Worm (Caenorhabditis elegans) whole organism, L3 larva: ENCODE results near the gene mcm-6.

Source experiments
- aly-2 ChIP-seq: fragments of 150-350 bp; optimal IDR thresholded peaks from 2 replicates; lab custom pipeline; 2014; ENCODE audit warnings: missing biosample characterization, missing genetic modification characterization
- ama-1 ChIP-seq: fragments of 150-350 bp; optimal IDR thresholded peaks from 2 replicates; lab custom pipeline; 2018
- ceh-16 ChIP-seq: sonication (generic microtip); optimal IDR thresholded peaks from 2 replicates; lab custom pipeline; 2017; ENCODE audit warnings: missing biosample characterization, missing genetic modification characterization
- ceh-82 ChIP-seq: fragments of 150-350 bp; optimal IDR thresholded peaks from 2 replicates; lab custom pipeline; 2014; ENCODE audit warnings: missing biosample characterization, missing genetic modification characterization
- ceh-9 ChIP-seq: sonication (generic microtip); optimal IDR thresholded peaks from 2 replicates; lab custom pipeline; 2018; ENCODE audit warnings: missing biosample characterization, missing genetic modification characterization
- daf-12 ChIP-seq: fragments of 150-350 bp; optimal IDR thresholded peaks from 2 replicates; lab custom pipeline; 2014; ENCODE audit warnings: missing biosample characterization, missing genetic modification reagents, missing genetic modification characterization
- elt-1 ChIP-seq: fragments of 150-350 bp; optimal IDR thresholded peaks from 2 replicates; lab custom pipeline; 2014; ENCODE audit warnings: missing biosample characterization, missing genetic modification characterization
- elt-2 ChIP-seq: sonication (generic microtip); optimal IDR thresholded peaks from 2 replicates; lab custom pipeline; 2016; ENCODE audit warnings: missing genetic modification reagents, mild to moderate bottlenecking, missing genetic modification characterization, missing compliant biosample characterization
- eor-1 ChIP-seq, 2 experiments: fragments of 150-350 bp; optimal IDR thresholded peaks; 2 replicates each; lab custom pipeline; 2014 to 2018; ENCODE audit warnings: missing biosample characterization in 2 of 2, missing genetic modification characterization in 2 of 2
- fkh-10 ChIP-seq: sonication (generic microtip); optimal IDR thresholded peaks from 2 replicates; lab custom pipeline; 2017; ENCODE audit warnings: missing biosample characterization, missing genetic modification reagents, missing genetic modification characterization
- fkh-2 ChIP-seq: fragments of 150-350 bp; optimal IDR thresholded peaks from 2 replicates; lab custom pipeline; 2014; ENCODE audit warnings: missing biosample characterization, missing genetic modification reagents, missing genetic modification characterization
- fos-1 ChIP-seq: fragments of 150-350 bp; optimal IDR thresholded peaks from 2 replicates; lab custom pipeline; 2014; ENCODE audit warnings: missing biosample characterization, missing genetic modification characterization
- jun-1 ChIP-seq: fragments of 150-350 bp; optimal IDR thresholded peaks from 2 replicates; lab custom pipeline; 2014; ENCODE audit warnings: missing biosample characterization, missing genetic modification reagents, missing genetic modification characterization
- lin-15B ChIP-seq: fragments of 150-350 bp; optimal IDR thresholded peaks from 2 replicates; lab custom pipeline; 2014; ENCODE audit warnings: missing biosample characterization, missing genetic modification characterization
- lsy-12 ChIP-seq: sonication (generic microtip); optimal IDR thresholded peaks from 2 replicates; lab custom pipeline; 2016; ENCODE audit warnings: mild to moderate bottlenecking, missing genetic modification characterization, missing compliant biosample characterization
- mml-1 ChIP-seq: fragments of 150-350 bp; sonication (generic microtip); optimal IDR thresholded peaks from 3 replicates; lab custom pipeline; 2014; ENCODE audit warnings: missing biosample characterization, missing genetic modification characterization
- nfya-1 ChIP-seq: sonication (generic microtip); optimal IDR thresholded peaks from 2 replicates; lab custom pipeline; 2017; ENCODE audit warnings: missing genetic modification characterization, mild to moderate bottlenecking, missing compliant biosample characterization, antibody characterized with exemption, moderate library complexity; ENCODE audit not compliant: insufficient read depth
- nhr-11 ChIP-seq: fragments of 150-350 bp; optimal IDR thresholded peaks from 2 replicates; lab custom pipeline; 2014; ENCODE audit warnings: missing biosample characterization, missing genetic modification characterization
- nhr-23 ChIP-seq: fragments of 150-350 bp; optimal IDR thresholded peaks from 2 replicates; lab custom pipeline; 2014; ENCODE audit warnings: missing biosample characterization, missing genetic modification reagents, missing genetic modification characterization
- nhr-25 ChIP-seq: sonication (generic microtip); optimal IDR thresholded peaks from 2 replicates; lab custom pipeline; 2017; ENCODE audit warnings: missing biosample characterization, missing genetic modification characterization
- nhr-28 ChIP-seq: fragments of 150-350 bp; optimal IDR thresholded peaks from 2 replicates; lab custom pipeline; 2014; ENCODE audit warnings: missing biosample characterization, missing genetic modification characterization
- nhr-43 ChIP-seq: sonication (generic microtip); optimal IDR thresholded peaks from 2 replicates; lab custom pipeline; 2016; ENCODE audit warnings: mild to moderate bottlenecking, missing genetic modification characterization, missing compliant biosample characterization; ENCODE audit not compliant: poor library complexity, severe bottlenecking
- nhr-76 ChIP-seq: fragments of 150-350 bp; sonication (generic microtip); optimal IDR thresholded peaks from 5 replicates; lab custom pipeline; 2014; ENCODE audit warnings: missing biosample characterization, missing genetic modification characterization
- nhr-77 ChIP-seq: fragments of 150-350 bp; optimal IDR thresholded peaks from 2 replicates; lab custom pipeline; 2014; ENCODE audit warnings: missing biosample characterization, missing genetic modification characterization
- pha-4 ChIP-seq: fragments of 150-350 bp; optimal IDR thresholded peaks from 2 replicates; lab custom pipeline; 2014; ENCODE audit warnings: missing biosample characterization, missing genetic modification reagents, missing genetic modification characterization
- pqm-1 ChIP-seq: fragments of 150-350 bp; optimal IDR thresholded peaks from 2 replicates; lab custom pipeline; 2017; ENCODE audit warnings: missing biosample characterization, missing genetic modification characterization, inconsistent platforms
- sea-2 ChIP-seq: fragments of 150-350 bp; sonication (generic microtip); optimal IDR thresholded peaks from 4 replicates; lab custom pipeline; 2014; ENCODE audit warnings: missing biosample characterization, missing genetic modification reagents, missing genetic modification characterization
- skn-1 ChIP-seq: fragments of 150-350 bp; optimal IDR thresholded peaks from 2 replicates; lab custom pipeline; 2014; ENCODE audit warnings: missing biosample characterization, missing genetic modification characterization
- snpc-4 ChIP-seq: fragments of 150-350 bp; optimal IDR thresholded peaks from 2 replicates; lab custom pipeline; 2014; ENCODE audit warnings: missing biosample characterization, missing genetic modification characterization
- unc-39 ChIP-seq: sonication (generic microtip); optimal IDR thresholded peaks from 4 replicates; lab custom pipeline; 2017; ENCODE audit warnings: missing biosample characterization, missing genetic modification characterization
- unc-62 ChIP-seq: fragments of 150-350 bp; sonication (generic microtip); optimal IDR thresholded peaks from 4 replicates; lab custom pipeline; 2014; ENCODE audit warnings: missing biosample characterization, missing genetic modification reagents, missing genetic modification characterization
- zag-1 ChIP-seq: fragments of 150-350 bp; optimal IDR thresholded peaks from 2 replicates; lab custom pipeline; 2014; ENCODE audit warnings: missing biosample characterization, missing genetic modification characterization

The mcm-6 gene

DNA sequence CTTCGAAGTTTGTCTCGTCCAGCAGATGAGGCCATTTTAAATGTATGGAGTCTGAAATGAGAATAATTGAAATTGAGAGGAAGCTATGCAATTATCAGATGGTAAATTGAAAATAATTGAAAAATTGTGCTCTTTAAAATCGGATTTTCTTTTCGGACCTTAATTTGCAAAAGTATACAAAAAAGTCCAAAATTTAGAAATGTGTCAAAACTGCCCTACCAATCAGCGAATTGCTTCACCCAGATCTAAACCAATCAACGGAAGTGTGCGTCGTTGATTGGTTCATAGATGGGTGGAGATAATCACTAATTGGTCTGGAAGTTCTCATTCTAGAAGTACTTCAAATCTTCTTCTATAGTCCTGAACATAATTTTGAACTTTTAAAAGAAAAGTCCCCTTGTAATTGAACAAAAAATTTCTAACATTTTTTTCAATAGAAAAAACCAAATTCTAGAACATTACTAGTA is 4.5 kb upstream of the mcm-6 start, which contains the start of gene R10E11.5:
Gene R10E11.5, minus strand, starts transcription at position 51 of the 467 bp plus-strand sequence.
- TF ChIP-seq eor-1 (tag; optimal IDR thresholded peaks at IDR 0.05; lab: Kevin White, UChicago): no peak
- TF ChIP-seq nfya-1 (tag; lab: Kevin White, UChicago): peak; percentile 70

DNA sequence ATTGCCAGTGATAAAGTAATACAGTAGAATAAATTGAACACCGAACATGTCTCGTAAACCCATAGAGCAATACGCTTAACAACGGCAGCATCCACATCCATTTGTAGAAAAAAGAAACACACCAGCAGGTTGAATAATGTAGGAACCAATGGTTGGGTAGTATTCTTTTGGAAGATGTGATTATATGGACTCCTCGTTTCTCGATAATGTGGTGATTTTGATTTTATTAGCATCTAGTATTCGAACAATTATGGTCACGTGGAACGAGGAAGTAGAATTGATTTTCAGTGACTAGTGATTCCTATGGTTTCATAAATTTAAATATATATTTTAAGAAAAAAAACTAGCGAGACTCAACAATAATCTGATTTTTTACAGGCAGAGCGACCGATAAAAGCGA is 2.3 kb downstream of the mcm-6 start, which contains the start of gene srxa-10:
Gene srxa-10, minus strand, starts transcription at position 101 of the 400 bp plus-strand sequence.
- no peak for TF ChIP-seq nhr-76
- TF ChIP-seq snpc-4 (tag; lab: Kevin White, UChicago): no peak
- no peak for TF ChIP-seq nhr-11 (tag; lab: Kevin White, UChicago)
- TF ChIP-seq nhr-28 (tag; lab: Kevin White, UChicago): no peak
- TF ChIP-seq ceh-82 (tag; lab: Kevin White, UChicago): no peak
- no peak for TF ChIP-seq lin-15B (tag; lab: Kevin White, UChicago)
- TF ChIP-seq jun-1 (tag; lab: Kevin White, UChicago): no peak
- no peak for TF ChIP-seq elt-1 (tag; lab: Kevin White, UChicago)
- TF ChIP-seq pha-4 (tag; lab: Kevin White, UChicago): no peak
- TF ChIP-seq unc-62 (GFP tag; lab: Kevin White, UChicago): no peak
- no peak for TF ChIP-seq ceh-16 (tag; lab: Kevin White, UChicago)
- no peak for TF ChIP-seq nhr-23 (tag; lab: Kevin White, UChicago)
- TF ChIP-seq eor-1 (tag; optimal IDR thresholded peaks at IDR 0.05; lab: Kevin White, UChicago): no peak
- TF ChIP-seq daf-12 (tag; lab: Kevin White, UChicago): no peak
- TF ChIP-seq fos-1 (tag; lab: Kevin White, UChicago): no peak
- no peak for TF ChIP-seq mml-1
- TF ChIP-seq, all 47 proteins: peak for 0

DNA sequence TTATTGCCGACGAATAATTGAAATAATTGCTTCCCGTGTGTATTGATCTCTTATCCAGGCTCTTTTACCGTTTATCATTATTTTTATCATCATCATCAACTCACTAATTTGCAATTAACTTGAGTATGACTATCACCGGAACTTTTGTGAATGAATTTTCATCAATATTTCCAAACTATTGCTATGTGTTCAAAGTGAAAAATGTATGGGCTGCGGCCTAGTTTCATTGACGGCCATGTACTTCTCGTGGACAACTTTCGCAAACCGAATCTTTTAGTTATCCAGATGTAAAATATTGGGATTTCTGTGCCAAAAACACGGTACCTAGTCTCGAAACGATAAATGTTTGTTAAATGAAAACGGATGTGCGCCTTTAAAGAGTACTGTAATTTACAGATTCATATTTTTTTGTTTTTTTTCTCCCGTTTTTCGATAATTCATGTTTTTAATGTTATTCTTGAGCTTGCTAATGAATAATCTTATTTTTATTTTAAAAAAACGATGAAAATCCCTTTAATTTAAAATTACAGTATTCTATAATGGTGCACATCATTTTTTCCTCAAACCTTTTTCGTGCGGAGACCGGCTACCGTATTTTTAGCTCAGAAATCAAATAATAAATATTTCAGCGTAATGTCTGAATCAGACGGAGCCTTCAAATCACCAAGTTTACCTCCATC is 4.5 kb downstream of the mcm-6 start, which contains the start of gene ZK632.2:
Gene ZK632.2, plus strand, starts transcription at position 630 of the 680 bp plus-strand sequence.
- TF ChIP-seq lin-15B (tag; lab: Kevin White, UChicago) (peak; percentile 10), fkh-2 (tag; lab: Kevin White, UChicago) (no peak), nfya-1 (tag; lab: Kevin White, UChicago) (peak; percentile 1)

ce11 chrIII:9802045-9802444 is 7.9 kb downstream of the mcm-6 start:
- TF ChIP-seq ceh-9 (no peak), nhr-28 (tag; lab: Kevin White, UChicago) (no peak), eor-1 (tag; optimal IDR thresholded peaks at IDR 0.05; lab: Kevin White, UChicago) (no peak), ama-1 (lab: Kevin White, UChicago) (peak; percentile 50)

ce11 chrIII:9804997-9805610 is 10.9 kb downstream of the mcm-6 start, which contains the start of gene riok-3:
TSS of gene riok-3 (minus strand) at chrIII:9805011.
- no peak for TF ChIP-seq lin-15B (tag; lab: Kevin White, UChicago)
- TF ChIP-seq nhr-11 (tag; lab: Kevin White, UChicago): no peak
- TF ChIP-seq pqm-1: no peak
- peak; percentile 20 for TF ChIP-seq elt-2 (tag; lab: Kevin White, UChicago)
- TF ChIP-seq lsy-12 (tag; lab: Kevin White, UChicago): no peak
- peak; percentile 62 for TF ChIP-seq ama-1 (lab: Kevin White, UChicago)
- TF ChIP-seq zag-1 (tag; lab: Kevin White, UChicago): no peak
- no peak for TF ChIP-seq skn-1 (tag; lab: Kevin White, UChicago)
- no peak for TF ChIP-seq snpc-4 (tag; lab: Kevin White, UChicago)
- no peak for TF ChIP-seq aly-2
- no peak for TF ChIP-seq nhr-76
- peak; percentile 36 for TF ChIP-seq nhr-23 (tag; lab: Kevin White, UChicago)
- peak; percentile 12 for TF ChIP-seq nfya-1 (tag; lab: Kevin White, UChicago)
- TF ChIP-seq nhr-28 (tag; lab: Kevin White, UChicago): no peak
- TF ChIP-seq fkh-10: no peak
- TF ChIP-seq nhr-77: no peak
- no peak for TF ChIP-seq daf-12 (tag; lab: Kevin White, UChicago)
- no peak for TF ChIP-seq sea-2 (GFP tag; lab: Kevin White, UChicago)
- TF ChIP-seq fkh-2 (tag; lab: Kevin White, UChicago): no peak
- peak; percentile 33 for TF ChIP-seq nhr-25 (tag; lab: Kevin White, UChicago)
- TF ChIP-seq nhr-43 (tag; lab: Kevin White, UChicago): no peak
- TF ChIP-seq unc-39: no peak
